Worm (Caenorhabditis elegans) whole organism, young adult: ENCODE measurements around the gene flp-23.

ENCODE experiments used
- B0019.2 ChIP-seq: fragments of 200-800 bp; sonication (Bioruptor generic); conservative IDR thresholded peaks from 2 replicates; pipeline ENCODE4 v1.3.6; 2022; ENCODE audit warnings: missing genetic modification reagents, missing genetic modification characterization, missing compliant biosample characterization
- C06A6.2 ChIP-seq: fragments of 200-800 bp; sonication (Bioruptor generic); conservative IDR thresholded peaks from 2 replicates; pipeline ENCODE4 v1.3.6; 2022; ENCODE audit warnings: missing genetic modification characterization, missing compliant biosample characterization
- F10E7.11 ChIP-seq: sonication (generic microtip); optimal IDR thresholded peaks from 2 replicates; lab custom pipeline; 2017; ENCODE audit warnings: mild to moderate bottlenecking, missing genetic modification characterization, moderate library complexity, missing compliant biosample characterization
- F33H1.4 ChIP-seq: fragments of 200-800 bp; sonication (Bioruptor generic); IDR thresholded peaks from 2 replicates; pipeline ENCODE4 v1.3.6; 2022; ENCODE audit warnings: missing genetic modification reagents, missing genetic modification characterization, missing compliant biosample characterization
- F39B2.1 ChIP-seq: fragments of 200-800 bp; sonication (Bioruptor generic); IDR thresholded peaks from 2 replicates; pipeline ENCODE4 v1.3.6; 2022; ENCODE audit warnings: missing genetic modification reagents, missing genetic modification characterization, missing compliant biosample characterization
- F49E8.2 ChIP-seq: sonication (generic microtip); optimal IDR thresholded peaks from 3 replicates; lab custom pipeline; 2017; ENCODE audit warnings: missing genetic modification characterization, mild to moderate bottlenecking, missing compliant biosample characterization, antibody characterized with exemption, moderate library complexity; ENCODE audit not compliant: insufficient read depth
- F55B11.4 ChIP-seq: sonication (generic microtip); optimal IDR thresholded peaks from 2 replicates; lab custom pipeline; 2016; ENCODE audit warnings: missing compliant biosample characterization, missing genetic modification characterization, borderline replicate concordance; ENCODE audit not compliant: insufficient read depth
- Y56A3A.18 ChIP-seq: fragments of 200-800 bp; sonication (Bioruptor generic); IDR thresholded peaks from 2 replicates; pipeline ENCODE4 v1.3.6; 2022; ENCODE audit warnings: missing genetic modification reagents, missing genetic modification characterization, missing compliant biosample characterization
- ama-1 ChIP-seq, 3 experiments: fragments of 150-350 bp in 1 of 3; sonication (generic microtip) in 2 of 3; optimal IDR thresholded peaks; 2 replicates each; lab custom pipeline; 2014 to 2018; ENCODE audit warnings: missing biosample characterization in 2 of 3, missing genetic modification characterization in 2 of 3, missing genetic modification reagents in 2 of 3
- athp-1 ChIP-seq: sonication (generic microtip); optimal IDR thresholded peaks from 2 replicates; lab custom pipeline; 2017; ENCODE audit warnings: mild to moderate bottlenecking, missing genetic modification characterization, missing compliant biosample characterization
- bed-2 ChIP-seq: fragments of 200-800 bp; sonication (Bioruptor generic); IDR thresholded peaks from 2 replicates; pipeline ENCODE4 v1.3.6; 2022; ENCODE audit warnings: missing genetic modification reagents, missing genetic modification characterization, missing compliant biosample characterization
- cebp-1 ChIP-seq, 2 experiments: fragments of 200-800 bp in 1 of 2; sonication (Bioruptor generic) in 1 of 2; sonication (generic microtip) in 1 of 2; IDR thresholded peaks in 1 of 2; optimal IDR thresholded peaks in 1 of 2; 2 replicates each; pipeline versions ENCODE4 v1.3.6 to Lab custom; 2017 to 2022; ENCODE audit warnings: missing compliant biosample characterization in 2 of 2, missing genetic modification characterization in 2 of 2, mild to moderate bottlenecking in 1 of 2, missing genetic modification reagents in 1 of 2, moderate library complexity in 1 of 2
- cebp-2 ChIP-seq: fragments of 200-800 bp; sonication (Bioruptor generic); IDR thresholded peaks from 2 replicates; pipeline ENCODE4 v1.3.6; 2022; ENCODE audit warnings: missing genetic modification characterization, missing compliant biosample characterization
- ceh-58 ChIP-seq: fragments of 200-800 bp; sonication (Bioruptor generic); IDR thresholded peaks from 2 replicates; pipeline ENCODE4 v1.3.6; 2022; ENCODE audit warnings: missing genetic modification characterization, missing compliant biosample characterization
- ceh-79 ChIP-seq: sonication (generic microtip); optimal IDR thresholded peaks from 2 replicates; lab custom pipeline; 2017; ENCODE audit warnings: mild to moderate bottlenecking, missing genetic modification characterization, missing compliant biosample characterization
- die-1 ChIP-seq: sonication (generic microtip); optimal IDR thresholded peaks from 2 replicates; lab custom pipeline; 2016; ENCODE audit warnings: missing genotype, mild to moderate bottlenecking, missing genetic modification characterization, missing compliant biosample characterization
- dox-1 ChIP-seq: fragments of 200-800 bp; sonication (Bioruptor generic); IDR thresholded peaks from 2 replicates; pipeline ENCODE4 v1.3.6; 2022; ENCODE audit warnings: missing genetic modification reagents, missing genetic modification characterization, missing compliant biosample characterization
- dpl-1 ChIP-seq: fragments of 150-350 bp; optimal IDR thresholded peaks from 2 replicates; lab custom pipeline; 2014; ENCODE audit warnings: missing biosample characterization, missing genetic modification reagents, missing genetic modification characterization
- egl-44 ChIP-seq: fragments of 200-800 bp; sonication (Bioruptor generic); IDR thresholded peaks from 2 replicates; pipeline ENCODE4 v1.3.6; 2022; ENCODE audit warnings: missing genetic modification reagents, missing genetic modification characterization, missing compliant biosample characterization
- hlh-26 ChIP-seq: fragments of 200-800 bp; sonication (Bioruptor generic); conservative IDR thresholded peaks from 2 replicates; pipeline ENCODE4 v1.3.6; 2022; ENCODE audit warnings: missing genetic modification reagents, missing genetic modification characterization, missing compliant biosample characterization
- hmg-1.2 ChIP-seq: fragments of 200-800 bp; sonication (Bioruptor generic); IDR thresholded peaks from 2 replicates; pipeline ENCODE4 v1.3.6; 2022; ENCODE audit warnings: missing genetic modification reagents, missing genetic modification characterization, missing compliant biosample characterization
- hsf-1 ChIP-seq: fragments of 200-800 bp; sonication (Bioruptor generic); IDR thresholded peaks from 2 replicates; pipeline ENCODE4 v1.3.6; 2022; ENCODE audit warnings: missing genetic modification reagents, missing genetic modification characterization, missing compliant biosample characterization
- let-526 ChIP-seq: fragments of 200-800 bp; sonication (Bioruptor generic); IDR thresholded peaks from 2 replicates; pipeline ENCODE4 v1.3.6; 2022; ENCODE audit warnings: missing genetic modification reagents, missing genetic modification characterization, missing compliant biosample characterization
- let-607 ChIP-seq, 2 experiments: fragments of 200-800 bp in 1 of 2; sonication (Bioruptor generic) in 1 of 2; sonication (generic microtip) in 1 of 2; optimal IDR thresholded peaks; 2 replicates each; lab custom pipeline; 2016 to 2018; ENCODE audit warnings: mild to moderate bottlenecking in 2 of 2, missing compliant biosample characterization in 2 of 2, missing genetic modification characterization in 2 of 2, moderate library complexity in 2 of 2, missing genotype in 1 of 2
- lin-26 ChIP-seq: fragments of 200-800 bp; sonication (Bioruptor generic); IDR thresholded peaks from 2 replicates; pipeline ENCODE4 v1.3.6; 2022; ENCODE audit warnings: missing genetic modification reagents, missing genetic modification characterization, missing compliant biosample characterization
- lir-1 ChIP-seq: fragments of 200-800 bp; sonication (Bioruptor generic); conservative IDR thresholded peaks from 2 replicates; pipeline ENCODE4 v1.3.6; 2022; ENCODE audit warnings: missing genetic modification reagents, missing genetic modification characterization, missing compliant biosample characterization
- lsl-1 ChIP-seq: fragments of 200-800 bp; sonication (Bioruptor generic); optimal IDR thresholded peaks from 2 replicates; lab custom pipeline; 2018; ENCODE audit warnings: mild to moderate bottlenecking, missing genetic modification characterization, moderate library complexity, missing compliant biosample characterization
- mel-28 ChIP-seq: sonication (generic microtip); optimal IDR thresholded peaks from 2 replicates; lab custom pipeline; 2016; ENCODE audit warnings: borderline replicate concordance, mild to moderate bottlenecking, missing genetic modification characterization, missing compliant biosample characterization
- mes-4 ChIP-seq: sonication (generic microtip); optimal IDR thresholded peaks from 2 replicates; lab custom pipeline; 2016; ENCODE audit warnings: missing genotype, missing genetic modification characterization, missing compliant biosample characterization
- mxl-1 ChIP-seq: sonication (generic microtip); optimal IDR thresholded peaks from 2 replicates; lab custom pipeline; 2016; ENCODE audit warnings: missing genetic modification characterization, missing compliant biosample characterization
- pbrm-1 ChIP-seq: fragments of 200-800 bp; sonication (Bioruptor generic); IDR thresholded peaks from 2 replicates; pipeline ENCODE4 v1.3.6; 2022; ENCODE audit warnings: missing genetic modification reagents, missing genetic modification characterization, missing compliant biosample characterization
- rcor-1 ChIP-seq: fragments of 200-800 bp; sonication (Bioruptor generic); IDR thresholded peaks from 2 replicates; pipeline ENCODE4 v1.3.6; 2022; ENCODE audit warnings: missing genetic modification reagents, missing genetic modification characterization, missing compliant biosample characterization
- rpc-1 ChIP-seq, 2 experiments: fragments of 150-350 bp in 1 of 2; sonication (generic microtip) in 1 of 2; optimal IDR thresholded peaks; 2 replicates each; lab custom pipeline; 2014 to 2018; ENCODE audit warnings: missing biosample characterization in 1 of 2, missing genetic modification characterization in 1 of 2, missing genetic modification reagents in 1 of 2, missing genotype in 1 of 2
- sdz-38 ChIP-seq: sonication (generic microtip); optimal IDR thresholded peaks from 2 replicates; lab custom pipeline; 2016; ENCODE audit warnings: missing genotype, missing genetic modification characterization, missing compliant biosample characterization
- snpc-4 ChIP-seq, 5 experiments: fragments of 150-350 bp in 1 of 5; sonication (generic microtip) in 4 of 5; optimal IDR thresholded peaks; 2 replicates each; lab custom pipeline; 2014 to 2018; ENCODE audit warnings: missing genetic modification characterization in 5 of 5, missing biosample characterization in 3 of 5, antibody characterized with exemption in 2 of 5, mild to moderate bottlenecking in 2 of 5, missing compliant biosample characterization in 2 of 5, missing genotype in 2 of 5, moderate library complexity in 2 of 5, missing genetic modification reagents in 1 of 5
- somi-1 ChIP-seq: fragments of 200-800 bp; sonication (Bioruptor generic); optimal IDR thresholded peaks from 2 replicates; lab custom pipeline; 2018; ENCODE audit warnings: mild to moderate bottlenecking, missing genetic modification characterization, missing compliant biosample characterization
- sptf-2 ChIP-seq: fragments of 200-800 bp; sonication (Bioruptor generic); optimal IDR thresholded peaks from 2 replicates; lab custom pipeline; 2018; ENCODE audit warnings: mild to moderate bottlenecking, missing genetic modification characterization, missing compliant biosample characterization
- tbp1 ChIP-seq: fragments of 200-800 bp; sonication (Bioruptor generic); optimal IDR thresholded peaks from 2 replicates; lab custom pipeline; 2018; ENCODE audit warnings: mild to moderate bottlenecking, missing genetic modification characterization, missing compliant biosample characterization
- tbx-9 ChIP-seq: sonication (generic microtip); optimal IDR thresholded peaks from 2 replicates; lab custom pipeline; 2016; ENCODE audit warnings: borderline replicate concordance, missing genetic modification characterization, inconsistent platforms, missing compliant biosample characterization
- unc-130 ChIP-seq: sonication (generic microtip); optimal IDR thresholded peaks from 2 replicates; lab custom pipeline; 2016; ENCODE audit warnings: missing genetic modification reagents, missing genetic modification characterization, missing compliant biosample characterization
- unc-62 ChIP-seq: fragments of 150-350 bp; optimal IDR thresholded peaks from 2 replicates; lab custom pipeline; 2014; ENCODE audit warnings: missing biosample characterization, missing genetic modification reagents, missing genetic modification characterization
- zfh-2 ChIP-seq: fragments of 200-800 bp; sonication (Bioruptor generic); conservative IDR thresholded peaks from 2 replicates; pipeline ENCODE4 v1.3.6; 2022; ENCODE audit warnings: missing genetic modification reagents, missing genetic modification characterization, missing compliant biosample characterization
- zim-3 ChIP-seq: sonication (generic microtip); optimal IDR thresholded peaks from 2 replicates; lab custom pipeline; 2017; ENCODE audit warnings: mild to moderate bottlenecking, missing genetic modification characterization, moderate library complexity, missing compliant biosample characterization
- ztf-22 ChIP-seq: fragments of 200-800 bp; sonication (Bioruptor generic); optimal IDR thresholded peaks from 2 replicates; lab custom pipeline; 2018; ENCODE audit warnings: mild to moderate bottlenecking, missing genetic modification characterization, moderate library complexity, missing compliant biosample characterization
- ztf-26 ChIP-seq: sonication (generic microtip); optimal IDR thresholded peaks from 2 replicates; lab custom pipeline; 2017; ENCODE audit warnings: missing genetic modification characterization, missing compliant biosample characterization
- ztf-28 ChIP-seq: fragments of 200-800 bp; sonication (Bioruptor generic); IDR thresholded peaks from 2 replicates; pipeline ENCODE4 v1.3.6; 2022; ENCODE audit warnings: missing genetic modification reagents, missing genetic modification characterization, missing compliant biosample characterization
- ztf-3 ChIP-seq: fragments of 200-800 bp; sonication (Bioruptor generic); optimal IDR thresholded peaks from 2 replicates; lab custom pipeline; 2018; ENCODE audit warnings: mild to moderate bottlenecking, missing genetic modification characterization, missing compliant biosample characterization

Gene flp-23

DNA sequence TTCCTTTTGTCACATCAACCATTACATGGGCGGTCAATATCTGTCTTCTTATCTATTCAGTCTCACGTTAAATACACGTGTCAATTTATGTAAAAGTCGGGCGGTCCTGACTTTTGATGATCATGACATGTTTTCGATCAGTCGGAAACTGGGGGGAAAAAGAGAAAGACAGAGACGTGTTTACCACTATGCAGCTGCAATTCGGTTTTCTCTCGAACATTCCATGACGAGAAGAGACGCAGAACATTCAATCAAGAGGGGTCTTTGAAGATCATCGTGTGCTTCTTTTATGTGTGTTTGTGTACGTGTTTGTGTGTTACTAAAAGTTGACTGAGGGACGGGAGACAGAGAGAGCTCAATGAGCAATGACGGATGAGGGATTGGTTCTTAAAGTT lies 7.8 kb downstream of the flp-23 start (continued):
- no peak for TF ChIP-seq ceh-79 (tag; lab: Kevin White, UChicago)
- TF ChIP-seq mxl-1 (tag; lab: Kevin White, UChicago), result no peak
- TF ChIP-seq F10E7.11 (tag; lab: Kevin White, UChicago), result no peak
- no peak for TF ChIP-seq snpc-4 (GFP tag; optimal IDR thresholded peaks at IDR 0.05; lab: Kevin White, UChicago)
- TF ChIP-seq snpc-4 (tag; optimal IDR thresholded peaks at IDR 0.05; lab: Kevin White, UChicago), result peak in 3 of 4 experiments; percentile 52 to 64 (median 60)
- TF ChIP-seq C06A6.2, result peak; percentile 64; the same call in 1 of the 2 replicates
- no peak for TF ChIP-seq zim-3 (tag; lab: Kevin White, UChicago)
- TF ChIP-seq rpc-1 (optimal IDR thresholded peaks at IDR 0.05; lab: Kevin White, UChicago), result no peak
- no peak for TF ChIP-seq rpc-1 (tag; optimal IDR thresholded peaks at IDR 0.05; lab: Kevin White, UChicago)
- no peak for TF ChIP-seq ceh-58
- TF ChIP-seq sptf-2 (GFP tag; lab: Kevin White, UChicago), result no peak
- TF ChIP-seq ztf-3 (GFP tag; lab: Kevin White, UChicago), result peak; percentile 5
- TF ChIP-seq F55B11.4, result no peak
- no peak for TF ChIP-seq F49E8.2 (tag; lab: Kevin White, UChicago)
- TF ChIP-seq tbx-9, result no peak
- peak; percentile 9 for TF ChIP-seq ama-1 (optimal IDR thresholded peaks at IDR 0.05; lab: Kevin White, UChicago)
- TF ChIP-seq ama-1 (GFP tag; optimal IDR thresholded peaks at IDR 0.05; lab: Kevin White, UChicago), result no peak
- peak; percentile 64 for TF ChIP-seq ztf-22
- no peak for TF ChIP-seq B0019.2 (GFP tag; lab: Robert Waterston, UW)
- TF ChIP-seq cebp-2, result no peak
- TF ChIP-seq bed-2 (GFP tag; lab: Robert Waterston, UW), result no peak
- TF ChIP-seq F39B2.1 (GFP tag; lab: Robert Waterston, UW), result no peak
- no peak for TF ChIP-seq unc-130 (GFP tag; lab: Kevin White, UChicago)
- no peak for TF ChIP-seq athp-1
- TF ChIP-seq egl-44 (GFP tag; lab: Robert Waterston, UW), result no peak
- TF ChIP-seq ztf-26 (tag; lab: Kevin White, UChicago), result peak; percentile 93
- no peak for TF ChIP-seq mel-28 (tag; lab: Kevin White, UChicago)
- peak; percentile 47; the same call in 1 of the 2 replicates for TF ChIP-seq pbrm-1 (GFP tag; lab: Robert Waterston, UW)
- peak; percentile 52; the same call in 1 of the 2 replicates for TF ChIP-seq dox-1 (GFP tag; lab: Robert Waterston, UW)
- no peak for TF ChIP-seq ztf-28 (GFP tag; lab: Robert Waterston, UW)
- no peak for TF ChIP-seq Y56A3A.18 (GFP tag; lab: Robert Waterston, UW)
- no peak for TF ChIP-seq lir-1 (GFP tag; lab: Robert Waterston, UW)
- no peak for TF ChIP-seq zfh-2 (GFP tag; lab: Robert Waterston, UW)
- TF ChIP-seq cebp-1 (GFP tag; IDR thresholded peaks at IDR 0.05; lab: Robert Waterston, UW), result no peak
- peak; percentile 81 for TF ChIP-seq cebp-1 (tag; optimal IDR thresholded peaks at IDR 0.05; lab: Kevin White, UChicago)
- no peak for TF ChIP-seq lin-26 (GFP tag; lab: Robert Waterston, UW)
- TF ChIP-seq unc-62 (GFP tag; lab: Kevin White, UChicago), result peak; percentile 35
- no peak for TF ChIP-seq rcor-1
- peak; percentile 91 for TF ChIP-seq hsf-1 (GFP tag; lab: Robert Waterston, UW)
- TF ChIP-seq let-607 (tag; optimal IDR thresholded peaks at IDR 0.05; lab: Kevin White, UChicago), result peak in 1 of 2 experiments; percentile 85
- TF ChIP-seq hmg-1.2, result peak; percentile 58
- peak; percentile 68 for TF ChIP-seq tbp1 (GFP tag; lab: Kevin White, UChicago)
- TF ChIP-seq let-526, result peak; percentile 53; the same call in 1 of the 2 replicates
- TF ChIP-seq dpl-1 (GFP tag; lab: Kevin White, UChicago), result no peak
- no peak for TF ChIP-seq lsl-1 (GFP tag; lab: Kevin White, UChicago)
- TF ChIP-seq hlh-26 (GFP tag; lab: Robert Waterston, UW), result no peak
- no peak for TF ChIP-seq sdz-38 (tag; lab: Kevin White, UChicago)
- peak; percentile 52 for TF ChIP-seq die-1 (tag; lab: Kevin White, UChicago)
- TF ChIP-seq mes-4 (tag; lab: Kevin White, UChicago), result no peak
- no peak for TF ChIP-seq F33H1.4 (GFP tag; lab: Robert Waterston, UW)
- TF ChIP-seq somi-1 (GFP tag; lab: Kevin White, UChicago), result peak; percentile 94
